Worm (Caenorhabditis elegans): ENCODE data around the gene trx-1.

- TF ChIP-seq nhr-28 (tag; optimal IDR thresholded peaks at IDR 0.05) (no peak), skn-1 (tag; optimal IDR thresholded peaks at IDR 0.05) (no peak), jun-1 (tag; optimal IDR thresholded peaks at IDR 0.05) (no peak), ama-1 (optimal IDR thresholded peaks at IDR 0.05) (no peak), ztf-4 (tag; optimal IDR thresholded peaks at IDR 0.05) (no peak), unc-62 (GFP tag; optimal IDR thresholded peaks at IDR 0.05) (no peak), fos-1 (tag; optimal IDR thresholded peaks at IDR 0.05) (no peak), pqm-1 (tag; optimal IDR thresholded peaks at IDR 0.05) (no peak)
Observed at ce11 chrII:7719039-7719438, 34.4 kb downstream of the trx-1 start.

Measured in whole organism, L3 larva.